Fruit fly (Drosophila melanogaster): ENCODE measurements around the gene sba.

Gene sba

DNA sequence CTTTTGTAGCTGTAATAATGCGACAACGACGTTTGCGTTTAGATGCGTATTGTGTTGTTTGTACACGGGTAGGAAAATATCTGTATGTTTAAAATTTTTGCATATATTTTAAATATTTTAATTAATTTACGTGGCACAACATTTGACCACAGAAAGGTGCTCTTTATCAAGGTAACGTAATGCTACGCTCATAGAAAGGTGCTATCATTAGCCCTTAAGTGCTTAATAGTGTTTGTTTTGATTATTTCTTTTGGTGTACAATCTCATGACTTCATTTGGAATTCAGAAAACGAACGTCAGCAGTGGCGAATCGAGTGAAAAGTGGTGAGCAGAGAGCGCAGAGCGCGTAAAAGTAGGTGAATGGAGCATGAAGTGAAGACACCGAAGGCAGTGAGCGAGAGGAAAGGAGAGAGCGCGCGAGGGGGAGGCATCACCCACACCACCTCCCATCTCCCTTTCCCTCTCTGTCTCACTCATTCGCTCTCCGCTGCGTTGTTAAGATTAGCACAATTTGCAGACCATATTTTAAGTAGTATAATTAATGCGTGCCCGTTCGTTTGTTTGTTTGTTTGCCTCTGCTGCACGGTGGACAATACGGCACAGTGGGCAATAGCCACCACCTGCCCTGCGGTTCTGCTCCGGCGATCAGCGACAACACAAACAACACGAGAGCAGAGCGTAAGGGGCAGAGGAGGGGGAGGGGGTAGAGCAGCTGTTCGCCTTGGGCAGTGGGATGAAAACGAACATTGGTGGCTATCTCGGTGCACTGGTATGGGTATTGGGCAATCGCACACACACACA is 872 bp downstream of the sba start (continued):
- TF ChIP-seq lov (optimal IDR thresholded peaks at IDR 0.05) (no peak), lov (GFP tag; IDR thresholded peaks at IDR 0.05) (peak; percentile 4; the same call in 1 of the 3 replicates), jing (GFP tag; optimal IDR thresholded peaks at IDR 0.05) (peak; percentile 55), CG9437 (GFP tag; optimal IDR thresholded peaks at IDR 0.05) (no peak), E2f2 (GFP tag; IDR thresholded peaks at IDR 0.05) (peak; percentile 33), CG7839 (tag; optimal IDR thresholded peaks at IDR 0.05) (peak; percentile 60), CG9797 (GFP tag; optimal IDR thresholded peaks at IDR 0.05) (no peak), TFAM (GFP tag; optimal IDR thresholded peaks at IDR 0.05) (no peak), CG6854 (GFP tag; optimal IDR thresholded peaks at IDR 0.05) (peak; percentile 16), pfk (GFP tag; optimal IDR thresholded peaks at IDR 0.05) (peak; percentile 8), Atf6 (GFP tag; IDR thresholded peaks at IDR 0.05) (peak; percentile 14; the same call in 1 of the 2 replicates), ac (GFP tag; optimal IDR thresholded peaks at IDR 0.05) (peak; percentile 26), pzg (GFP tag; optimal IDR thresholded peaks at IDR 0.05) (peak; percentile 12), pum (GFP tag; optimal IDR thresholded peaks at IDR 0.05) (no peak), PHDP (tag; optimal IDR thresholded peaks at IDR 0.05) (peak; percentile 42), kni (GFP tag; optimal IDR thresholded peaks at IDR 0.05) (peak; percentile 81), Hmr (GFP tag; optimal IDR thresholded peaks at IDR 0.05) (peak; percentile 42), gro (GFP tag; optimal IDR thresholded peaks at IDR 0.05) (no peak), CG11695 (GFP tag; IDR thresholded peaks at IDR 0.05) (peak; percentile 54; the same call in 2 of the 3 replicates), CG32767 (GFP tag; IDR thresholded peaks at IDR 0.05) (peak; percentile 23; the same call in 1 of the 2 replicates), CG10431 (GFP tag; optimal IDR thresholded peaks at IDR 0.05) (no peak), Drgx (GFP tag; IDR thresholded peaks at IDR 0.05) (peak; percentile 74), CG12104 (GFP tag; optimal IDR thresholded peaks at IDR 0.05) (peak; percentile 5), CG9932 (GFP tag; IDR thresholded peaks at IDR 0.05) (peak; percentile 34; the same call in 1 of the 2 replicates), ara (GFP tag; IDR thresholded peaks at IDR 0.05) (0 out of 2 replicates have a peak, but pooled peaks have one; percentile 51), Sry-β (GFP tag; optimal IDR thresholded peaks at IDR 0.05) (no peak), CG17385 (GFP tag; optimal IDR thresholded peaks at IDR 0.05) (peak; percentile 18), CG1832 (GFP tag; optimal IDR thresholded peaks at IDR 0.05) (peak; percentile 41), CG11456 (GFP tag; IDR thresholded peaks at IDR 0.05) (0 out of 3 replicates have a peak, but pooled peaks have one; percentile 57), fd96Cb (tag; optimal IDR thresholded peaks at IDR 0.05) (peak; percentile 53), Hr78 (GFP tag; optimal IDR thresholded peaks at IDR 0.05) (peak in 1 of 2 experiments; percentile 6), Kr (GFP tag; optimal IDR thresholded peaks at IDR 0.05) (peak; percentile 56), CG6791 (GFP tag; IDR thresholded peaks at IDR 0.05; ENCODE audit: partially characterized antibody) (no peak), zen (tag; optimal IDR thresholded peaks at IDR 0.05) (no peak), fd3F (GFP tag; optimal IDR thresholded peaks at IDR 0.05) (peak; percentile 59), Ets97D (GFP tag; optimal IDR thresholded peaks at IDR 0.05) (no peak), CG31441 (GFP tag; IDR thresholded peaks at IDR 0.05) (0 out of 2 replicates have a peak, but pooled peaks have one; percentile 17), CG17802 (tag; optimal IDR thresholded peaks at IDR 0.05) (no peak), Optix (GFP tag; IDR thresholded peaks at IDR 0.05) (peak; percentile 30; the same call in 1 of the 3 replicates), lola (GFP tag; optimal IDR thresholded peaks at IDR 0.05) (peak in 1 of 3 experiments; percentile 4), pros (GFP tag; optimal IDR thresholded peaks at IDR 0.05) (peak; percentile 87), D19B (GFP tag; optimal IDR thresholded peaks at IDR 0.05) (no peak), Oaz (GFP tag; IDR thresholded peaks at IDR 0.05) (peak; percentile 38; the same call in 1 of the 2 replicates), CG9727 (GFP tag; optimal IDR thresholded peaks at IDR 0.05) (peak; percentile 28), unpg (GFP tag; optimal IDR thresholded peaks at IDR 0.05) (peak; percentile 73), lab (GFP tag; optimal IDR thresholded peaks at IDR 0.05) (peak; percentile 3), CG8290 (GFP tag; optimal IDR thresholded peaks at IDR 0.05) (no peak), CG8290 (tag; optimal IDR thresholded peaks at IDR 0.05) (peak in 1 of 2 experiments; percentile 78)

Measured in whole organism, embryonic.